Worm (Caenorhabditis elegans): ENCODE data around the gene F14D7.2.

F14D7.2 gene

ce11 chrV:14270729-14271128 is 22.8 kb downstream of the F14D7.2 start, which contains the start of gene F40G12.5:
Gene F40G12.5 (minus strand): TSS chrV:14270829.
- no peak for TF ChIP-seq ceh-44 (GFP tag; IDR thresholded peaks at IDR 0.05)
- no peak for TF ChIP-seq nhr-28 (tag; optimal IDR thresholded peaks at IDR 0.05)
- TF ChIP-seq zfp-3 (GFP tag; conservative IDR thresholded peaks at IDR 0.05), result no peak
- no peak for TF ChIP-seq ceh-32 (tag; optimal IDR thresholded peaks at IDR 0.05; ENCODE audit: poor library complexity)
- TF ChIP-seq ceh-82 (tag; optimal IDR thresholded peaks at IDR 0.05), result no peak
- peak in 1 of 2 experiments; percentile 16 for TF ChIP-seq unc-62 (GFP tag; optimal IDR thresholded peaks at IDR 0.05 in 1 of 2)
- no peak for TF ChIP-seq unc-62 (tag; optimal IDR thresholded peaks at IDR 0.05)
- no peak for TF ChIP-seq nhr-237 (tag; optimal IDR thresholded peaks at IDR 0.05)
- no peak for TF ChIP-seq T26A8.4 (GFP tag; IDR thresholded peaks at IDR 0.05)

ce11 chrV:14268616-14269015 is 24.9 kb downstream of the F14D7.2 start, which contains the start of gene F40G12.4:
Gene F40G12.4 (minus strand): TSS chrV:14268716.
- TF ChIP-seq Y5F2A.4 (GFP tag; optimal IDR thresholded peaks at IDR 0.05), result no peak
- TF ChIP-seq daf-12 (tag; optimal IDR thresholded peaks at IDR 0.05), result no peak
- no peak for TF ChIP-seq aly-2 (tag; optimal IDR thresholded peaks at IDR 0.05)
- no peak for TF ChIP-seq zfp-2 (tag; optimal IDR thresholded peaks at IDR 0.05)
- TF ChIP-seq ztf-7 (tag; optimal IDR thresholded peaks at IDR 0.05), result no peak
- no peak for TF ChIP-seq rbr-2 (tag; optimal IDR thresholded peaks at IDR 0.05)
- TF ChIP-seq nhr-25 (tag; optimal IDR thresholded peaks at IDR 0.05; ENCODE audit: borderline replicate concordance, insufficient read depth), result no peak

ce11 chrV:14267326-14267942 is 26.1 kb downstream of the F14D7.2 start:
- TF ChIP-seq daf-19 (GFP tag; conservative IDR thresholded peaks at IDR 0.05) (no peak), egl-43 (GFP tag; IDR thresholded peaks at IDR 0.05) (no peak), ZK337.2 (GFP tag; IDR thresholded peaks at IDR 0.05) (no peak), lin-38 (GFP tag; IDR thresholded peaks at IDR 0.05) (no peak), lin-29 (GFP tag; IDR thresholded peaks at IDR 0.05) (no peak), lin-39 (tag; optimal IDR thresholded peaks at IDR 0.05) (no peak), arid-1 (GFP tag; conservative IDR thresholded peaks at IDR 0.05) (0 out of 2 replicates have a peak, but pooled peaks have one; percentile 9), tra-1 (GFP tag; IDR thresholded peaks at IDR 0.05) (no peak), lin-1 (GFP tag; IDR thresholded peaks at IDR 0.05) (no peak; the same call in 1 of the 2 replicates), hif-1 (tag; optimal IDR thresholded peaks at IDR 0.05) (no peak), nhr-42 (GFP tag; IDR thresholded peaks at IDR 0.05) (no peak), jun-1 (tag; optimal IDR thresholded peaks at IDR 0.05) (no peak), mxl-3 (GFP tag; optimal IDR thresholded peaks at IDR 0.05) (no peak), ceh-44 (GFP tag; IDR thresholded peaks at IDR 0.05) (no peak), spr-3 (GFP tag; optimal IDR thresholded peaks at IDR 0.05) (no peak), mdl-1 (tag; optimal IDR thresholded peaks at IDR 0.05) (no peak), lsy-2 (tag; optimal IDR thresholded peaks at IDR 0.05) (no peak), F49E8.2 (tag; optimal IDR thresholded peaks at IDR 0.05; ENCODE audit: borderline replicate concordance) (peak; percentile 28), zip-11 (GFP tag; IDR thresholded peaks at IDR 0.05) (no peak), nhr-28 (tag; optimal IDR thresholded peaks at IDR 0.05) (no peak), ces-1 (GFP tag; optimal IDR thresholded peaks at IDR 0.05) (no peak), gei-8 (GFP tag; optimal IDR thresholded peaks at IDR 0.05) (no peak), ztf-7 (tag; optimal IDR thresholded peaks at IDR 0.05) (no peak), ceh-32 (tag; optimal IDR thresholded peaks at IDR 0.05; ENCODE audit: poor library complexity) (no peak), ceh-28 (tag; optimal IDR thresholded peaks at IDR 0.05) (no peak), nhr-76 (tag; optimal IDR thresholded peaks at IDR 0.05) (no peak), vab-7 (GFP tag; IDR thresholded peaks at IDR 0.05) (no peak), tag-97 (GFP tag; IDR thresholded peaks at IDR 0.05) (no peak), snpc-1.2 (GFP tag; IDR thresholded peaks at IDR 0.05) (peak; percentile 82), mep-1 (tag; optimal IDR thresholded peaks at IDR 0.05) (no peak), Y48G9A.11 (GFP tag; IDR thresholded peaks at IDR 0.05) (peak; percentile 74; the same call in 1 of the 2 replicates), zfp-3 (GFP tag; conservative IDR thresholded peaks at IDR 0.05) (no peak)
